Worm (Caenorhabditis elegans): Measurements from ENCODE around the gene F43E2.1.

F43E2.1 gene

ce11 chrII:7356773-7357172 lies 18.3 kb upstream of the F43E2.1 start:
- peak; percentile 63 for TF ChIP-seq R02D3.7 (tag; optimal IDR thresholded peaks at IDR 0.05)
- peak; percentile 53 for TF ChIP-seq aha-1 (tag)
- TF ChIP-seq nhr-76 (tag; optimal IDR thresholded peaks at IDR 0.05): no peak
- peak in 1 of 2 experiments; percentile 69 for TF ChIP-seq lsy-2 (tag; optimal IDR thresholded peaks at IDR 0.05)
- TF ChIP-seq mxl-3 (GFP tag; optimal IDR thresholded peaks at IDR 0.05): no peak
- TF ChIP-seq duxl-1 (tag; optimal IDR thresholded peaks at IDR 0.05; ENCODE audit: poor library complexity): no peak
- TF ChIP-seq zfp-3 (GFP tag; conservative IDR thresholded peaks at IDR 0.05): no peak
- no peak for TF ChIP-seq F37D6.2 (tag; optimal IDR thresholded peaks at IDR 0.05)
- TF ChIP-seq pha-4 (GFP tag; IDR thresholded peaks at IDR 0.05): no peak
- no peak for TF ChIP-seq pha-4 (tag; optimal IDR thresholded peaks at IDR 0.05)
- TF ChIP-seq mes-2 (tag; optimal IDR thresholded peaks at IDR 0.05; ENCODE audit: poor library complexity, severe bottlenecking): peak; percentile 57
- peak; percentile 99 for TF ChIP-seq Y48G9A.11 (GFP tag; IDR thresholded peaks at IDR 0.05)
- TF ChIP-seq T20F7.1 (GFP tag; optimal IDR thresholded peaks at IDR 0.05): peak; percentile 91

- TF ChIP-seq ceh-44 (GFP tag; IDR thresholded peaks at IDR 0.05) (no peak), egl-43 (GFP tag; IDR thresholded peaks at IDR 0.05) (no peak), sdz-12 (GFP tag; optimal IDR thresholded peaks at IDR 0.05) (no peak), ZK546.5 (tag; optimal IDR thresholded peaks at IDR 0.05) (no peak), lim-7 (GFP tag; IDR thresholded peaks at IDR 0.05) (no peak), R02D3.7 (tag; optimal IDR thresholded peaks at IDR 0.05) (no peak), vab-7 (GFP tag; IDR thresholded peaks at IDR 0.05) (no peak), ceh-82 (tag; optimal IDR thresholded peaks at IDR 0.05) (no peak), ztf-11 (tag; optimal IDR thresholded peaks at IDR 0.05) (no peak), pha-4 (GFP tag; IDR thresholded peaks at IDR 0.05) (no peak), pha-4 (tag; optimal IDR thresholded peaks at IDR 0.05) (no peak), nhr-48 (tag; optimal IDR thresholded peaks at IDR 0.05) (no peak), lsy-2 (tag; optimal IDR thresholded peaks at IDR 0.05) (no peak), daf-8 (GFP tag; IDR thresholded peaks at IDR 0.05) (no peak), D1046.2 (GFP tag; IDR thresholded peaks at IDR 0.05) (no peak)
Measured at ce11 chrII:7357176-7357575, 17.9 kb upstream of the F43E2.1 start.

- no peak for TF ChIP-seq nhr-10 (tag; optimal IDR thresholded peaks at IDR 0.05)
- TF ChIP-seq lsy-2 (tag; optimal IDR thresholded peaks at IDR 0.05): no peak
- TF ChIP-seq Y48G9A.11 (GFP tag; IDR thresholded peaks at IDR 0.05): no peak
- TF ChIP-seq hmg-1.1 (GFP tag; IDR thresholded peaks at IDR 0.05): no peak
- no peak for TF ChIP-seq F49E8.2 (tag; optimal IDR thresholded peaks at IDR 0.05; ENCODE audit: borderline replicate concordance)
Measured at ce11 chrII:7358489-7358943, 16.6 kb upstream of the F43E2.1 start, which contains the start of gene insc-1. TSS of gene insc-1 (plus strand) at chrII:7358893.

- TF ChIP-seq mxl-3 (GFP tag; optimal IDR thresholded peaks at IDR 0.05): peak; percentile 81
- no peak for TF ChIP-seq tag-97 (GFP tag; IDR thresholded peaks at IDR 0.05)
- TF ChIP-seq lin-15B (tag; optimal IDR thresholded peaks at IDR 0.05): no peak
- TF ChIP-seq nhr-6 (tag; optimal IDR thresholded peaks at IDR 0.05): no peak
- peak in 1 of 2 experiments; percentile 49 for TF ChIP-seq hif-1 (tag; optimal IDR thresholded peaks at IDR 0.05)
- peak in 1 of 2 experiments; percentile 35 for TF ChIP-seq unc-62 (GFP tag; optimal IDR thresholded peaks at IDR 0.05 in 1 of 2)
- TF ChIP-seq unc-62 (tag; optimal IDR thresholded peaks at IDR 0.05): no peak
- peak; percentile 20 for TF ChIP-seq pqm-1 (tag; optimal IDR thresholded peaks at IDR 0.05)
- peak in 1 of 2 experiments; percentile 65 for TF ChIP-seq lsy-2 (tag; optimal IDR thresholded peaks at IDR 0.05)
- peak; percentile 26 for TF ChIP-seq nhr-11 (tag; optimal IDR thresholded peaks at IDR 0.05)
- TF ChIP-seq mdt-29 (GFP tag; IDR thresholded peaks at IDR 0.05): no peak
- TF ChIP-seq F49E8.2 (tag; optimal IDR thresholded peaks at IDR 0.05; ENCODE audit: borderline replicate concordance): no peak
- TF ChIP-seq dve-1 (tag; optimal IDR thresholded peaks at IDR 0.05; ENCODE audit: insufficient read depth): peak; percentile 78
- TF ChIP-seq ceh-28 (tag; optimal IDR thresholded peaks at IDR 0.05): no peak
- peak; percentile 30; the same call in 1 of the 2 replicates for TF ChIP-seq hmg-1.1 (GFP tag; IDR thresholded peaks at IDR 0.05)
- no peak for TF ChIP-seq lir-3 (tag; optimal IDR thresholded peaks at IDR 0.05)
- TF ChIP-seq hlh-11 (tag; optimal IDR thresholded peaks at IDR 0.05): peak; percentile 82
- peak; percentile 54 for TF ChIP-seq T20F7.1 (GFP tag; optimal IDR thresholded peaks at IDR 0.05)
- TF ChIP-seq dmd-6 (GFP tag; IDR thresholded peaks at IDR 0.05): peak; percentile 85
- TF ChIP-seq nhr-41 (GFP tag; IDR thresholded peaks at IDR 0.05): no peak
- no peak for TF ChIP-seq zfp-2 (tag; optimal IDR thresholded peaks at IDR 0.05)
- no peak for TF ChIP-seq snpc-4 (tag; optimal IDR thresholded peaks at IDR 0.05)
- TF ChIP-seq dpl-1 (GFP tag; optimal IDR thresholded peaks at IDR 0.05): peak; percentile 28
- no peak for TF ChIP-seq lin-38 (GFP tag; IDR thresholded peaks at IDR 0.05)
- TF ChIP-seq nhr-48 (tag; optimal IDR thresholded peaks at IDR 0.05): peak; percentile 59
Measured at ce11 chrII:7363990-7364455, 11.1 kb upstream of the F43E2.1 start, which contains the start of gene msra-1. TSS of gene msra-1 (minus strand) at chrII:7364040.

Data from whole organism, L4 larva.